Worm (Caenorhabditis elegans) whole organism, L1 larva: ENCODE data around the gene C38C10.3.

Source experiments
- C34B4.2 ChIP-seq: sonication (generic microtip); optimal IDR thresholded peaks from 2 replicates; lab custom pipeline; 2017; ENCODE audit warnings: mild to moderate bottlenecking, missing genetic modification characterization, missing compliant biosample characterization
- F16B12.6 ChIP-seq: fragments of 150-350 bp; optimal IDR thresholded peaks from 2 replicates; lab custom pipeline; 2014; ENCODE audit warnings: missing biosample characterization, missing genetic modification characterization
- aha-1 ChIP-seq: fragments of 150-350 bp; optimal IDR thresholded peaks from 2 replicates; lab custom pipeline; 2014; ENCODE audit warnings: missing biosample characterization, missing genetic modification characterization
- alr-1 ChIP-seq: fragments of 200-800 bp; sonication (Bioruptor generic); optimal IDR thresholded peaks from 2 replicates; lab custom pipeline; 2018; ENCODE audit warnings: borderline replicate concordance, mild to moderate bottlenecking, missing genetic modification characterization, missing compliant biosample characterization
- aly-2 ChIP-seq: fragments of 150-350 bp; optimal IDR thresholded peaks from 2 replicates; lab custom pipeline; 2014; ENCODE audit warnings: missing biosample characterization, missing genetic modification characterization
- ceh-63 ChIP-seq: fragments of 200-800 bp; sonication (Bioruptor generic); optimal IDR thresholded peaks from 2 replicates; lab custom pipeline; 2018; ENCODE audit warnings: mild to moderate bottlenecking, missing genetic modification characterization, missing compliant biosample characterization
- ceh-8 ChIP-seq: fragments of 200-800 bp; sonication (Bioruptor generic); optimal IDR thresholded peaks from 2 replicates; lab custom pipeline; 2018; ENCODE audit warnings: mild to moderate bottlenecking, missing genetic modification characterization, moderate library complexity, missing compliant biosample characterization
- dpl-1 ChIP-seq, 3 experiments: fragments of 150-350 bp in 2 of 3; sonication (generic microtip) in 1 of 3; optimal IDR thresholded peaks; 2 replicates each; lab custom pipeline; 2014 to 2017; ENCODE audit warnings: missing biosample characterization in 3 of 3, missing genetic modification characterization in 3 of 3, missing genetic modification reagents in 3 of 3
- dsc-1 ChIP-seq: sonication (generic microtip); optimal IDR thresholded peaks from 2 replicates; lab custom pipeline; 2016; ENCODE audit warnings: mild to moderate bottlenecking, missing genetic modification characterization, missing compliant biosample characterization
- egl-27 ChIP-seq, 2 experiments: fragments of 150-350 bp in 1 of 2; sonication (generic microtip); optimal IDR thresholded peaks; 3 replicates each; lab custom pipeline; 2017 to 2018; ENCODE audit warnings: missing biosample characterization in 2 of 2, missing genetic modification characterization in 2 of 2, missing genetic modification reagents in 2 of 2
- elt-2 ChIP-seq: sonication (generic microtip); optimal IDR thresholded peaks from 2 replicates; lab custom pipeline; 2016; ENCODE audit warnings: missing genetic modification characterization, mild to moderate bottlenecking, inconsistent platforms, missing compliant biosample characterization, missing genetic modification reagents
- elt-3 ChIP-seq, 6 experiments: fragments of 150-350 bp in 1 of 6; sonication (generic microtip); optimal IDR thresholded peaks; 2 replicates each; lab custom pipeline; 2017 to 2018; ENCODE audit warnings: missing biosample characterization in 6 of 6, missing genetic modification characterization in 6 of 6, inconsistent platforms in 1 of 6
- fkh-10 ChIP-seq: sonication (generic microtip); optimal IDR thresholded peaks from 2 replicates; lab custom pipeline; 2017; ENCODE audit warnings: missing biosample characterization, missing genetic modification reagents, missing genetic modification characterization
- fkh-4 ChIP-seq: sonication (generic microtip); optimal IDR thresholded peaks from 2 replicates; lab custom pipeline; 2016; ENCODE audit warnings: missing compliant biosample characterization, missing genetic modification characterization, borderline replicate concordance
- fkh-8 ChIP-seq: sonication (generic microtip); optimal IDR thresholded peaks from 2 replicates; lab custom pipeline; 2016; ENCODE audit warnings: mild to moderate bottlenecking, missing genetic modification characterization, missing compliant biosample characterization
- fos-1 ChIP-seq: fragments of 150-350 bp; optimal IDR thresholded peaks from 2 replicates; lab custom pipeline; 2014; ENCODE audit warnings: missing biosample characterization, missing genetic modification characterization
- grh-1 ChIP-seq: fragments of 200-800 bp; sonication (Bioruptor generic); IDR thresholded peaks from 2 replicates; pipeline ENCODE4 v1.3.6; 2022; ENCODE audit warnings: missing genetic modification reagents, missing genetic modification characterization, missing compliant biosample characterization
- hlh-17 ChIP-seq: fragments of 200-800 bp; sonication (Bioruptor generic); optimal IDR thresholded peaks from 2 replicates; lab custom pipeline; 2018; ENCODE audit warnings: missing genetic modification characterization, mild to moderate bottlenecking, missing compliant biosample characterization, moderate library complexity, borderline replicate concordance
- hpl-2 ChIP-seq: fragments of 150-350 bp; optimal IDR thresholded peaks from 2 replicates; lab custom pipeline; 2014; ENCODE audit warnings: missing biosample characterization, missing genetic modification reagents, missing genetic modification characterization
- irx-1 ChIP-seq: sonication (generic microtip); optimal IDR thresholded peaks from 2 replicates; lab custom pipeline; 2016; ENCODE audit warnings: missing genetic modification characterization, missing compliant biosample characterization
- isw-1 ChIP-seq: fragments of 200-800 bp; sonication (Bioruptor generic); IDR thresholded peaks from 2 replicates; pipeline ENCODE4 v1.3.6; 2022; ENCODE audit warnings: missing genetic modification characterization, missing compliant biosample characterization
- lin-14 ChIP-seq: fragments of 200-800 bp; sonication (Bioruptor generic); optimal IDR thresholded peaks from 2 replicates; lab custom pipeline; 2018; ENCODE audit warnings: mild to moderate bottlenecking, missing genetic modification characterization, moderate library complexity, missing compliant biosample characterization
- lsy-2 ChIP-seq, 2 experiments: fragments of 150-350 bp; optimal IDR thresholded peaks; 2 replicates each; lab custom pipeline; 2014; ENCODE audit warnings: missing biosample characterization in 2 of 2, missing genetic modification characterization in 2 of 2
- mab-9 ChIP-seq: fragments of 200-800 bp; sonication (Bioruptor generic); IDR thresholded peaks from 2 replicates; pipeline ENCODE4 v1.3.6; 2022; ENCODE audit warnings: missing genetic modification reagents, missing genetic modification characterization, missing compliant biosample characterization
- mdl-1 ChIP-seq, 2 experiments: fragments of 150-350 bp; optimal IDR thresholded peaks; 2 replicates each; lab custom pipeline; 2014 to 2017; ENCODE audit warnings: missing biosample characterization in 2 of 2, missing genetic modification characterization in 2 of 2, inconsistent platforms in 1 of 2
- mef-2 ChIP-seq: fragments of 150-350 bp; optimal IDR thresholded peaks from 2 replicates; lab custom pipeline; 2014; ENCODE audit warnings: missing biosample characterization, missing genetic modification characterization
- mep-1 ChIP-seq: fragments of 150-350 bp; optimal IDR thresholded peaks from 2 replicates; lab custom pipeline; 2014; ENCODE audit warnings: missing biosample characterization, missing genetic modification characterization
- nhr-19 ChIP-seq: fragments of 200-800 bp; sonication (Bioruptor generic); conservative IDR thresholded peaks from 2 replicates; pipeline ENCODE4 v1.3.6; 2022; ENCODE audit warnings: missing genetic modification characterization, missing compliant biosample characterization
- nhr-237 ChIP-seq: fragments of 150-350 bp; optimal IDR thresholded peaks from 2 replicates; lab custom pipeline; 2014; ENCODE audit warnings: missing biosample characterization, missing genetic modification characterization
- nhr-71 ChIP-seq: sonication (generic microtip); optimal IDR thresholded peaks from 2 replicates; lab custom pipeline; 2016; ENCODE audit warnings: mild to moderate bottlenecking, missing genetic modification characterization, moderate library complexity, missing compliant biosample characterization
- nhr-76 ChIP-seq: sonication (generic microtip); optimal IDR thresholded peaks from 2 replicates; lab custom pipeline; 2017; ENCODE audit warnings: missing biosample characterization, missing genetic modification characterization
- nhr-77 ChIP-seq: fragments of 150-350 bp; optimal IDR thresholded peaks from 2 replicates; lab custom pipeline; 2014; ENCODE audit warnings: missing biosample characterization, missing genetic modification characterization
- nhr-85 ChIP-seq: sonication (generic microtip); peaks from one replicate; lab custom pipeline; 2016; ENCODE audit warnings: missing genetic modification characterization, inconsistent platforms, missing compliant biosample characterization
- nhr-90 ChIP-seq: sonication (generic microtip); optimal IDR thresholded peaks from 2 replicates; lab custom pipeline; 2016; ENCODE audit warnings: mild to moderate bottlenecking, missing genetic modification characterization, missing compliant biosample characterization; ENCODE audit not compliant: poor library complexity
- pag-3 ChIP-seq: sonication (generic microtip); optimal IDR thresholded peaks from 2 replicates; lab custom pipeline; 2017; ENCODE audit warnings: missing genetic modification characterization, mild to moderate bottlenecking, missing compliant biosample characterization, antibody characterized with exemption, borderline replicate concordance; ENCODE audit not compliant: insufficient read depth
- pax-3 ChIP-seq: fragments of 200-800 bp; sonication (Bioruptor generic); optimal IDR thresholded peaks from 2 replicates; lab custom pipeline; 2018; ENCODE audit warnings: mild to moderate bottlenecking, missing genetic modification characterization, moderate library complexity, missing compliant biosample characterization
- pqm-1 ChIP-seq: sonication (generic microtip); optimal IDR thresholded peaks from 3 replicates; lab custom pipeline; 2017; ENCODE audit warnings: missing biosample characterization, missing genetic modification characterization
- rnt-1 ChIP-seq: sonication (generic microtip); optimal IDR thresholded peaks from 2 replicates; lab custom pipeline; 2016; ENCODE audit warnings: mild to moderate bottlenecking, missing genetic modification characterization, moderate library complexity, missing compliant biosample characterization
- skn-1 ChIP-seq: fragments of 150-350 bp; optimal IDR thresholded peaks from 2 replicates; lab custom pipeline; 2014; ENCODE audit warnings: missing biosample characterization, missing genetic modification characterization
- sox-4 ChIP-seq: sonication (generic microtip); optimal IDR thresholded peaks from 2 replicates; lab custom pipeline; 2016; ENCODE audit warnings: missing genetic modification characterization, missing compliant biosample characterization
- swsn-7 ChIP-seq: sonication (generic microtip); optimal IDR thresholded peaks from 2 replicates; lab custom pipeline; 2016; ENCODE audit warnings: missing genetic modification characterization, missing compliant biosample characterization
- unc-62 ChIP-seq: fragments of 150-350 bp; optimal IDR thresholded peaks from 2 replicates; lab custom pipeline; 2014; ENCODE audit warnings: missing biosample characterization, missing genetic modification reagents, missing genetic modification characterization
- unc-86 ChIP-seq: sonication (generic microtip); optimal IDR thresholded peaks from 2 replicates; lab custom pipeline; 2016; ENCODE audit warnings: missing genetic modification characterization, missing compliant biosample characterization
- unc-98 ChIP-seq: fragments of 200-800 bp; sonication (Bioruptor generic); IDR thresholded peaks from 2 replicates; pipeline ENCODE4 v1.3.6; 2022; ENCODE audit warnings: missing genetic modification characterization, missing compliant biosample characterization
- vab-15 ChIP-seq: sonication (generic microtip); optimal IDR thresholded peaks from 2 replicates; lab custom pipeline; 2017; ENCODE audit warnings: missing genotype, mild to moderate bottlenecking, missing genetic modification characterization, missing compliant biosample characterization
- zag-1 ChIP-seq: fragments of 150-350 bp; optimal IDR thresholded peaks from 2 replicates; lab custom pipeline; 2014; ENCODE audit warnings: missing biosample characterization, missing genetic modification characterization
- ztf-11 ChIP-seq, 2 experiments: sonication (generic microtip); optimal IDR thresholded peaks; 2 replicates each; lab custom pipeline; 2016 to 2017; ENCODE audit warnings: missing genetic modification characterization in 2 of 2, missing biosample characterization in 1 of 2, missing compliant biosample characterization in 1 of 2

C38C10.3 gene

ce11 chrIII:9353814-9354213, 31.6 kb downstream of the C38C10.3 start (continued):
- no peak for TF ChIP-seq fkh-10
- TF ChIP-seq unc-62 (GFP tag; lab: Kevin White, UChicago) = no peak
- no peak for TF ChIP-seq aha-1
- TF ChIP-seq dpl-1 (GFP tag; optimal IDR thresholded peaks at IDR 0.05; lab: Kevin White, UChicago) = peak in 1 of 3 experiments; percentile 6
- no peak for TF ChIP-seq sox-4 (tag; lab: Kevin White, UChicago)

- peak; percentile 47 for TF ChIP-seq rnt-1 (tag; lab: Kevin White, UChicago)
- TF ChIP-seq nhr-71 (tag; lab: Kevin White, UChicago) = peak; percentile 30
- TF ChIP-seq unc-98 (GFP tag; lab: Robert Waterston, UW) = no peak
- no peak for TF ChIP-seq ceh-8 (GFP tag; lab: Kevin White, UChicago)
- TF ChIP-seq unc-86 (tag; lab: Kevin White, UChicago) = no peak
- no peak for TF ChIP-seq swsn-7 (tag; lab: Kevin White, UChicago)
- peak; percentile 15 for TF ChIP-seq lin-14 (GFP tag; lab: Kevin White, UChicago)
- TF ChIP-seq egl-27 (tag; optimal IDR thresholded peaks at IDR 0.05; lab: Kevin White, UChicago) = no peak
- TF ChIP-seq zag-1 (tag; lab: Kevin White, UChicago) = no peak
- TF ChIP-seq unc-62 (GFP tag; lab: Kevin White, UChicago) = no peak
- TF ChIP-seq lsy-2 (tag; optimal IDR thresholded peaks at IDR 0.05; lab: Kevin White, UChicago) = peak in 1 of 2 experiments; percentile 20
These were observed 38.7 kb downstream of the C38C10.3 start for ce11 chrIII:9346722-9347121.

ce11 chrIII:9346114-9346513, 39.3 kb downstream of the C38C10.3 start:
- no peak for TF ChIP-seq nhr-90
- no peak for TF ChIP-seq nhr-77 (tag; lab: Kevin White, UChicago)
- TF ChIP-seq fkh-8 = no peak
- TF ChIP-seq nhr-85 (tag; lab: Kevin White, UChicago) = no peak
- TF ChIP-seq grh-1 (GFP tag; lab: Robert Waterston, UW) = no peak
- no peak for TF ChIP-seq fkh-4 (tag; lab: Kevin White, UChicago)
- no peak for TF ChIP-seq C34B4.2 (tag; lab: Kevin White, UChicago)
- TF ChIP-seq nhr-237 (tag; lab: Kevin White, UChicago) = no peak
- no peak for TF ChIP-seq irx-1 (tag; lab: Kevin White, UChicago)
- TF ChIP-seq hlh-17 (GFP tag; lab: Kevin White, UChicago) = no peak
- TF ChIP-seq lin-14 (GFP tag; lab: Kevin White, UChicago) = peak; percentile 51
- TF ChIP-seq pag-3 (tag; lab: Kevin White, UChicago) = peak; percentile 73
- TF ChIP-seq pqm-1 = no peak
- no peak for TF ChIP-seq F16B12.6 (tag; lab: Kevin White, UChicago)
- TF ChIP-seq alr-1 (tag; lab: Kevin White, UChicago) = no peak
- no peak for TF ChIP-seq elt-2 (tag; lab: Kevin White, UChicago)
- peak; percentile 64 for TF ChIP-seq rnt-1 (tag; lab: Kevin White, UChicago)
- TF ChIP-seq mdl-1 (tag; optimal IDR thresholded peaks at IDR 0.05; lab: Kevin White, UChicago) = no peak
- TF ChIP-seq pax-3 = no peak
- TF ChIP-seq skn-1 = no peak
- TF ChIP-seq nhr-76 (tag; lab: Kevin White, UChicago) = no peak
- TF ChIP-seq mef-2 (tag; lab: Kevin White, UChicago) = no peak
- TF ChIP-seq nhr-19 = no peak
- TF ChIP-seq isw-1 (GFP tag; lab: Robert Waterston, UW) = no peak
- no peak for TF ChIP-seq unc-98 (GFP tag; lab: Robert Waterston, UW)
- TF ChIP-seq aly-2 = no peak
- no peak for TF ChIP-seq fos-1 (tag; lab: Kevin White, UChicago)
- TF ChIP-seq dsc-1 (tag; lab: Kevin White, UChicago) = no peak
- TF ChIP-seq mab-9 (GFP tag; lab: Robert Waterston, UW) = no peak
- TF ChIP-seq ceh-63 = no peak
- no peak for TF ChIP-seq hpl-2 (GFP tag; lab: Kevin White, UChicago)
- no peak for TF ChIP-seq ceh-8 (GFP tag; lab: Kevin White, UChicago)
- TF ChIP-seq dpl-1 (GFP tag; optimal IDR thresholded peaks at IDR 0.05; lab: Kevin White, UChicago) = no peak
- TF ChIP-seq nhr-71 (tag; lab: Kevin White, UChicago) = peak; percentile 26
- TF ChIP-seq elt-3 (tag; optimal IDR thresholded peaks at IDR 0.05; lab: Kevin White, UChicago) = no peak
- TF ChIP-seq aha-1 = no peak
- no peak for TF ChIP-seq vab-15
- TF ChIP-seq ztf-11 (tag; optimal IDR thresholded peaks at IDR 0.05; lab: Kevin White, UChicago) = no peak
- no peak for TF ChIP-seq mep-1 (tag; lab: Kevin White, UChicago)
